Fruit fly (Drosophila melanogaster) whole organism, embryonic: Measurements from ENCODE around the gene CG32040.

Experiments
- CG14441 ChIP-seq: fragments of 200-800 bp; sonication (Bioruptor generic); IDR thresholded peaks from 2 replicates; pipeline ENCODE4 v1.3.6; 2022; ENCODE audit warnings: missing biosample characterization, missing genetic modification characterization
- CG17612 ChIP-seq: fragments of 200-800 bp; sonication (Bioruptor generic); IDR thresholded peaks from 2 replicates; pipeline ENCODE4 v1.3.6; 2022; ENCODE audit warnings: missing biosample characterization, missing genetic modification characterization
- CG17802 ChIP-seq: fragments of 200-800 bp; sonication (Bioruptor generic); optimal IDR thresholded peaks from 2 replicates; lab custom pipeline; 2018; ENCODE audit warnings: missing biosample characterization, mild to moderate bottlenecking, missing genetic modification characterization, moderate library complexity
- CG6791 ChIP-seq: fragments of 200-800 bp; sonication (Bioruptor generic); IDR thresholded peaks from 3 replicates; pipeline ENCODE4 v1.3.6; 2022; ENCODE audit warnings: missing biosample characterization, missing genetic modification characterization; ENCODE audit not compliant: partially characterized antibody
- Camta ChIP-seq: fragments of 200-800 bp; sonication (Bioruptor generic); optimal IDR thresholded peaks from 2 replicates; lab custom pipeline; 2016; ENCODE audit warnings: missing biosample characterization, missing genetic modification characterization
- CkIIα-i1 ChIP-seq: fragments of 200-800 bp; sonication (Bioruptor generic); IDR thresholded peaks from 2 replicates; pipeline ENCODE4 v1.3.6; 2022; ENCODE audit warnings: missing biosample characterization, missing genetic modification characterization
- Sin3A ChIP-seq: fragments of >200 bp; optimal IDR thresholded peaks from 2 replicates; lab custom pipeline; 2018
- bigmax ChIP-seq: fragments of 200-800 bp; sonication (Bioruptor generic); optimal IDR thresholded peaks from 2 replicates; lab custom pipeline; 2018; ENCODE audit warnings: missing biosample characterization, mild to moderate bottlenecking, missing genetic modification characterization
- exex ChIP-seq: fragments of 200-800 bp; sonication (Bioruptor generic); optimal IDR thresholded peaks from 4 replicates; lab custom pipeline; 2018; ENCODE audit warnings: missing biosample characterization, mild to moderate bottlenecking, missing genetic modification characterization, moderate library complexity
- fd96Cb ChIP-seq: fragments of 200-800 bp; sonication (Bioruptor generic); optimal IDR thresholded peaks from 2 replicates; lab custom pipeline; 2018; ENCODE audit warnings: missing biosample characterization, mild to moderate bottlenecking, missing genetic modification characterization, moderate library complexity
- mam ChIP-seq: fragments of 200-800 bp; sonication (Bioruptor generic); optimal IDR thresholded peaks from 3 replicates; lab custom pipeline; 2016; ENCODE audit warnings: missing biosample characterization, missing genetic modification characterization
- otp ChIP-seq: fragments of 200-800 bp; sonication (Bioruptor generic); IDR thresholded peaks from 3 replicates; pipeline ENCODE4, ENCODE4 v1.3.6; 2022; ENCODE audit warnings: missing biosample characterization, missing genetic modification characterization
- sisA ChIP-seq: fragments of 200-800 bp; sonication (Bioruptor generic); IDR thresholded peaks from 2 replicates; pipeline ENCODE4 v1.3.6; 2022; ENCODE audit warnings: missing biosample characterization, missing genetic modification characterization

- no peak for TF ChIP-seq Sin3A (lab: Kevin White, UChicago)
- TF ChIP-seq bigmax (GFP tag; lab: Kevin White, UChicago) = no peak
- no peak for TF ChIP-seq CG6791 (GFP tag; lab: Robert Waterston, UW)
- TF ChIP-seq CG17802 (tag; lab: Kevin White, UChicago) = no peak
- TF ChIP-seq otp (GFP tag; lab: Robert Waterston, UW) = peak; percentile 11; the same call in 1 of the 3 replicates
- TF ChIP-seq mam (GFP tag; lab: Kevin White, UChicago) = no peak
- TF ChIP-seq CkIIα-i1 (GFP tag; lab: Robert Waterston, UW) = no peak
- TF ChIP-seq exex (tag; lab: Kevin White, UChicago) = no peak
- peak; percentile 56 for TF ChIP-seq CG14441 (GFP tag; lab: Robert Waterston, UW)
- TF ChIP-seq fd96Cb (tag; lab: Kevin White, UChicago) = peak; percentile 61
- TF ChIP-seq CG17612 = 0 out of 2 replicates have a peak, but pooled peaks have one; percentile 24
- no peak for TF ChIP-seq Camta (GFP tag; lab: Kevin White, UChicago)
- peak; percentile 72 for TF ChIP-seq sisA (GFP tag; lab: Robert Waterston, UW)
Observed at dm6 chr3L:9373374-9374004, 19.7 kb downstream of the CG32040 start.
